Worm (Caenorhabditis elegans) whole organism, midembryonic: ENCODE measurements around the gene T22B7.22.

Source experiments
- T22C8.4 ChIP-seq: fragments of 200-800 bp; sonication (Bioruptor generic); IDR thresholded peaks from 2 replicates; pipeline ENCODE4 v1.3.6; 2022; ENCODE audit warnings: missing genetic modification characterization, missing compliant biosample characterization
- cog-1 ChIP-seq: sonication (generic microtip); optimal IDR thresholded peaks from 2 replicates; lab custom pipeline; 2016; ENCODE audit warnings: missing genetic modification characterization, missing compliant biosample characterization
- flt-1 ChIP-seq: fragments of 200-800 bp; sonication (Bioruptor generic); IDR thresholded peaks from 2 replicates; pipeline ENCODE4 v1.3.6; 2022; ENCODE audit warnings: missing genetic modification characterization, missing compliant biosample characterization
- klf-2 ChIP-seq: fragments of 200-800 bp; sonication (Bioruptor generic); conservative IDR thresholded peaks from 2 replicates; pipeline ENCODE4 v1.3.6; 2022; ENCODE audit warnings: missing genetic modification reagents, missing genetic modification characterization, missing compliant biosample characterization
- med-1 ChIP-seq: sonication (generic microtip); optimal IDR thresholded peaks from 2 replicates; lab custom pipeline; 2017; ENCODE audit warnings: missing genetic modification characterization, mild to moderate bottlenecking, missing compliant biosample characterization, antibody characterized with exemption, missing genetic modification reagents; ENCODE audit not compliant: insufficient read depth
- ref-1 ChIP-seq: fragments of 200-800 bp; sonication (Bioruptor generic); conservative IDR thresholded peaks from 2 replicates; pipeline ENCODE4 v1.3.6; 2022; ENCODE audit warnings: missing genetic modification reagents, missing genetic modification characterization, missing compliant biosample characterization
- tab-1 ChIP-seq: fragments of 200-800 bp; sonication (Bioruptor generic); IDR thresholded peaks from 2 replicates; pipeline ENCODE4 v1.3.6; 2022; ENCODE audit warnings: missing genetic modification characterization, missing compliant biosample characterization
- ztf-23 ChIP-seq: fragments of 200-800 bp; sonication (Bioruptor generic); IDR thresholded peaks from 2 replicates; pipeline ENCODE4 v1.3.6; 2022; ENCODE audit warnings: missing genetic modification reagents, missing genetic modification characterization, missing compliant biosample characterization
- ztf-29 ChIP-seq: fragments of 200-800 bp; sonication (Bioruptor generic); IDR thresholded peaks from 2 replicates; pipeline ENCODE4 v1.3.6; 2022; ENCODE audit warnings: missing genetic modification reagents, missing genetic modification characterization, missing compliant biosample characterization

- TF ChIP-seq med-1 (GFP tag; lab: Kevin White, UChicago) (no peak), tab-1 (GFP tag; lab: Robert Waterston, UW) (no peak), ref-1 (GFP tag; lab: Robert Waterston, UW) (no peak), ztf-23 (GFP tag; lab: Robert Waterston, UW) (no peak), flt-1 (GFP tag; lab: Robert Waterston, UW) (no peak), T22C8.4 (GFP tag; lab: Robert Waterston, UW) (no peak), klf-2 (GFP tag; lab: Robert Waterston, UW) (no peak), cog-1 (no peak), ztf-29 (GFP tag; lab: Robert Waterston, UW) (no peak)
Measured at ce11 chrX:5669733-5670132, 10.0 kb downstream of the T22B7.22 start.
